1 fruit fly cellular context compared by ENCODE assay signal in genomic region chrX:16598336-16598977, dm6.
TF ChIP-seq lines count a peak whose summit lies in the region.

No protein-coding gene starts in this region.

TF ChIP-seq in whole organism, embryonic, 481 proteins besides CTCF, POLR2A, EP300 and RAD21 (continued from another document and continues in another):
- peak; percentile 36; the same call in 1 of the 2 replicates for TF ChIP-seq CG31441 (GFP tag; IDR thresholded peaks at IDR 0.05; lab: Robert Waterston, UW)
- peak; percentile 43 for TF ChIP-seq CG12391 (tag; optimal IDR thresholded peaks at IDR 0.05; lab: Kevin White, UChicago)
- no peak for TF ChIP-seq al (GFP tag; IDR thresholded peaks at IDR 0.05; lab: Robert Waterston, UW)
- peak; percentile 9; the same call in 1 of the 2 replicates for TF ChIP-seq bbx (GFP tag; IDR thresholded peaks at IDR 0.05; lab: Robert Waterston, UW; ENCODE audit: partially characterized antibody)
- TF ChIP-seq caup (GFP tag; optimal IDR thresholded peaks at IDR 0.05; lab: Kevin White, UChicago; ENCODE audit: severe bottlenecking) = no peak
- peak; percentile 65 for TF ChIP-seq Med (GFP tag; lab: Kevin White, UChicago)
- no peak for TF ChIP-seq CG17612 (GFP tag; IDR thresholded peaks at IDR 0.05; lab: Robert Waterston, UW)
- TF ChIP-seq Asciz (GFP tag; optimal IDR thresholded peaks at IDR 0.05; lab: Kevin White, UChicago) = no peak
- TF ChIP-seq MESR4 (GFP tag; optimal IDR thresholded peaks at IDR 0.05; lab: Kevin White, UChicago) = peak; percentile 68
- TF ChIP-seq row (GFP tag; IDR thresholded peaks at IDR 0.05; lab: Robert Waterston, UW) = peak; percentile 25; the same call in 2 of the 3 replicates
- TF ChIP-seq chm (GFP tag; IDR thresholded peaks at IDR 0.05; lab: Robert Waterston, UW) = no peak
- TF ChIP-seq wor (GFP tag; IDR thresholded peaks at IDR 0.05; lab: Robert Waterston, UW) = no peak
- TF ChIP-seq CG12104 (GFP tag; optimal IDR thresholded peaks at IDR 0.05; lab: Kevin White, UChicago) = no peak
- no peak for TF ChIP-seq pum (GFP tag; optimal IDR thresholded peaks at IDR 0.05; lab: Kevin White, UChicago)
- no peak for TF ChIP-seq CG13123 (GFP tag; optimal IDR thresholded peaks at IDR 0.05; lab: Kevin White, UChicago)
- no peak for TF ChIP-seq hb (GFP tag; IDR thresholded peaks at IDR 0.05; lab: Robert Waterston, UW; ENCODE audit: partially characterized antibody)
- TF ChIP-seq Antp (GFP tag; optimal IDR thresholded peaks at IDR 0.05; lab: Kevin White, UChicago) = no peak
- no peak for TF ChIP-seq seq (GFP tag; IDR thresholded peaks at IDR 0.05; lab: Robert Waterston, UW)
- TF ChIP-seq Ptx1 (GFP tag; IDR thresholded peaks at IDR 0.05; lab: Robert Waterston, UW) = no peak
- TF ChIP-seq CG2712 (tag; optimal IDR thresholded peaks at IDR 0.05; lab: Kevin White, UChicago) = peak; percentile 3
- TF ChIP-seq nerfin-1 (tag; optimal IDR thresholded peaks at IDR 0.05; lab: Kevin White, UChicago) = peak; percentile 13
- TF ChIP-seq CG8944 (GFP tag; optimal IDR thresholded peaks at IDR 0.05; lab: Kevin White, UChicago) = no peak
- no peak for TF ChIP-seq CG15696 (tag; optimal IDR thresholded peaks at IDR 0.05; lab: Kevin White, UChicago)
- no peak for TF ChIP-seq HmgD (GFP tag; optimal IDR thresholded peaks at IDR 0.05; lab: Kevin White, UChicago)
- no peak for TF ChIP-seq CG14014 (GFP tag; IDR thresholded peaks at IDR 0.05; lab: Robert Waterston, UW)
- TF ChIP-seq CG10267 (tag; optimal IDR thresholded peaks at IDR 0.05; lab: Kevin White, UChicago) = peak; percentile 5
- TF ChIP-seq Rfx (GFP tag; IDR thresholded peaks at IDR 0.05; lab: Robert Waterston, UW) = no peak
- TF ChIP-seq lov (optimal IDR thresholded peaks at IDR 0.05; lab: Kevin White, UChicago) = no peak
- TF ChIP-seq lov (GFP tag; IDR thresholded peaks at IDR 0.05; lab: Robert Waterston, UW) = no peak
- peak; percentile 33 for TF ChIP-seq pzg (GFP tag; optimal IDR thresholded peaks at IDR 0.05; lab: Kevin White, UChicago)
- peak; percentile 10 for TF ChIP-seq CG30403 (GFP tag; optimal IDR thresholded peaks at IDR 0.05; lab: Kevin White, UChicago)
- TF ChIP-seq bab2 (GFP tag; optimal IDR thresholded peaks at IDR 0.05; lab: Kevin White, UChicago) = no peak
- no peak for TF ChIP-seq CG7963 (GFP tag; IDR thresholded peaks at IDR 0.05; lab: Robert Waterston, UW; ENCODE audit: partially characterized antibody)
- no peak for TF ChIP-seq dm (GFP tag; optimal IDR thresholded peaks at IDR 0.05; lab: Kevin White, UChicago)
- no peak for TF ChIP-seq B-H2 (GFP tag; optimal IDR thresholded peaks at IDR 0.05; lab: Kevin White, UChicago)
- no peak for TF ChIP-seq dimm (GFP tag; IDR thresholded peaks at IDR 0.05; lab: Robert Waterston, UW)
- no peak for TF ChIP-seq CG6813 (GFP tag; optimal IDR thresholded peaks at IDR 0.05; lab: Kevin White, UChicago)
- no peak for TF ChIP-seq sqz (GFP tag; optimal IDR thresholded peaks at IDR 0.05; lab: Kevin White, UChicago)
- TF ChIP-seq wek (GFP tag; optimal IDR thresholded peaks at IDR 0.05; lab: Kevin White, UChicago) = peak; percentile 46
- TF ChIP-seq CG1529 (GFP tag; optimal IDR thresholded peaks at IDR 0.05; lab: Kevin White, UChicago) = no peak
- no peak for TF ChIP-seq CG15269 (tag; optimal IDR thresholded peaks at IDR 0.05; lab: Kevin White, UChicago)
- peak; percentile 5 for TF ChIP-seq schlank (tag; optimal IDR thresholded peaks at IDR 0.05; lab: Kevin White, UChicago)
- no peak for TF ChIP-seq ATbp (GFP tag; optimal IDR thresholded peaks at IDR 0.05; lab: Kevin White, UChicago)
- TF ChIP-seq zfh2 (GFP tag; optimal IDR thresholded peaks at IDR 0.05; lab: Kevin White, UChicago) = no peak
- no peak for TF ChIP-seq CG9876 (GFP tag; optimal IDR thresholded peaks at IDR 0.05; lab: Kevin White, UChicago)
- no peak for TF ChIP-seq odd (GFP tag; optimal IDR thresholded peaks at IDR 0.05; lab: Kevin White, UChicago)
- no peak for TF ChIP-seq CG8290 (GFP tag; optimal IDR thresholded peaks at IDR 0.05; lab: Kevin White, UChicago)
- TF ChIP-seq CG8290 (tag; optimal IDR thresholded peaks at IDR 0.05; lab: Kevin White, UChicago) = peak in 1 of 2 experiments; percentile 47
- no peak for TF ChIP-seq D19B (GFP tag; optimal IDR thresholded peaks at IDR 0.05; lab: Kevin White, UChicago)
- TF ChIP-seq CG32767 (GFP tag; IDR thresholded peaks at IDR 0.05; lab: Robert Waterston, UW) = no peak
- no peak for TF ChIP-seq CG12236 (GFP tag; optimal IDR thresholded peaks at IDR 0.05; lab: Kevin White, UChicago)
- peak; percentile 25 for TF ChIP-seq CG13775 (GFP tag; optimal IDR thresholded peaks at IDR 0.05; lab: Kevin White, UChicago)
- no peak for TF ChIP-seq CG10321 (GFP tag; IDR thresholded peaks at IDR 0.05; lab: Robert Waterston, UW)
- TF ChIP-seq ERR (GFP tag; optimal IDR thresholded peaks at IDR 0.05; lab: Kevin White, UChicago) = no peak
- no peak for TF ChIP-seq sens-2 (GFP tag; IDR thresholded peaks at IDR 0.05; lab: Robert Waterston, UW)
- TF ChIP-seq pros (GFP tag; optimal IDR thresholded peaks at IDR 0.05; lab: Kevin White, UChicago) = no peak
- TF ChIP-seq CG2120 (GFP tag; optimal IDR thresholded peaks at IDR 0.05; lab: Kevin White, UChicago) = peak; percentile 19
- no peak; the same call in 1 of the 2 replicates for TF ChIP-seq Xrp1 (GFP tag; IDR thresholded peaks at IDR 0.05; lab: Robert Waterston, UW)
- peak; percentile 99 for TF ChIP-seq CG4360 (GFP tag; IDR thresholded peaks at IDR 0.05; lab: Robert Waterston, UW)
- no peak for TF ChIP-seq esg (GFP tag; conservative IDR thresholded peaks at IDR 0.05; lab: Robert Waterston, UW)
- no peak for TF ChIP-seq Usf (GFP tag; optimal IDR thresholded peaks at IDR 0.05; lab: Kevin White, UChicago)
- TF ChIP-seq ind (GFP tag; optimal IDR thresholded peaks at IDR 0.05; lab: Kevin White, UChicago) = no peak
- TF ChIP-seq CG9932 (GFP tag; IDR thresholded peaks at IDR 0.05; lab: Robert Waterston, UW) = peak; percentile 29; the same call in 1 of the 2 replicates
- no peak for TF ChIP-seq NfI (GFP tag; optimal IDR thresholded peaks at IDR 0.05; lab: Kevin White, UChicago)
- no peak for TF ChIP-seq chif (GFP tag; optimal IDR thresholded peaks at IDR 0.05; lab: Kevin White, UChicago)
- no peak for TF ChIP-seq CG10654 (GFP tag; optimal IDR thresholded peaks at IDR 0.05; lab: Kevin White, UChicago)
- no peak for TF ChIP-seq CG30020 (tag; optimal IDR thresholded peaks at IDR 0.05; lab: Kevin White, UChicago)
- no peak for TF ChIP-seq CG31388 (GFP tag; optimal IDR thresholded peaks at IDR 0.05; lab: Kevin White, UChicago)
- TF ChIP-seq CG4424 (GFP tag; optimal IDR thresholded peaks at IDR 0.05; lab: Kevin White, UChicago) = peak; percentile 22
- no peak for TF ChIP-seq CG7839 (tag; optimal IDR thresholded peaks at IDR 0.05; lab: Kevin White, UChicago)
- no peak for TF ChIP-seq CG5245 (GFP tag; optimal IDR thresholded peaks at IDR 0.05; lab: Kevin White, UChicago)
- no peak for TF ChIP-seq toy (GFP tag; IDR thresholded peaks at IDR 0.05; lab: Robert Waterston, UW)
- TF ChIP-seq Dref (GFP tag; IDR thresholded peaks at IDR 0.05; lab: Robert Waterston, UW) = peak; percentile 32; the same call in 1 of the 2 replicates
- TF ChIP-seq CG31224 (GFP tag; IDR thresholded peaks at IDR 0.05; lab: Robert Waterston, UW) = no peak
- TF ChIP-seq cas (GFP tag; IDR thresholded peaks at IDR 0.05; lab: Robert Waterston, UW) = no peak
- no peak for TF ChIP-seq unc-4 (GFP tag; IDR thresholded peaks at IDR 0.05; lab: Robert Waterston, UW; ENCODE audit: partially characterized antibody)
- TF ChIP-seq h (optimal IDR thresholded peaks at IDR 0.05; lab: Kevin White, UChicago) = no peak
- no peak for TF ChIP-seq CG10366 (GFP tag; IDR thresholded peaks at IDR 0.05; lab: Robert Waterston, UW)
- TF ChIP-seq CG9437 (GFP tag; optimal IDR thresholded peaks at IDR 0.05; lab: Kevin White, UChicago) = no peak
- TF ChIP-seq CG1832 (GFP tag; optimal IDR thresholded peaks at IDR 0.05; lab: Kevin White, UChicago) = no peak
- TF ChIP-seq CG16815 (GFP tag; optimal IDR thresholded peaks at IDR 0.05; lab: Kevin White, UChicago) = no peak
- TF ChIP-seq aop (GFP tag; IDR thresholded peaks at IDR 0.05; lab: Robert Waterston, UW) = no peak
- TF ChIP-seq CG7357 (GFP tag; IDR thresholded peaks at IDR 0.05; lab: Robert Waterston, UW) = no peak
- TF ChIP-seq Blimp-1 (GFP tag; optimal IDR thresholded peaks at IDR 0.05; lab: Kevin White, UChicago) = no peak
- peak; percentile 8 for TF ChIP-seq Myb (GFP tag; optimal IDR thresholded peaks at IDR 0.05; lab: Kevin White, UChicago)
- TF ChIP-seq repo (GFP tag; optimal IDR thresholded peaks at IDR 0.05; lab: Kevin White, UChicago) = no peak
- no peak for TF ChIP-seq CG6689 (GFP tag; IDR thresholded peaks at IDR 0.05; lab: Robert Waterston, UW)
- peak; percentile 10 for TF ChIP-seq CG15514 (GFP tag; optimal IDR thresholded peaks at IDR 0.05; lab: Kevin White, UChicago)
- peak; percentile 45 for TF ChIP-seq mirr (GFP tag; optimal IDR thresholded peaks at IDR 0.05; lab: Kevin White, UChicago)
- peak; percentile 20 for TF ChIP-seq CG3281 (GFP tag; optimal IDR thresholded peaks at IDR 0.05; lab: Kevin White, UChicago)
- no peak for TF ChIP-seq run (tag; optimal IDR thresholded peaks at IDR 0.05; lab: Kevin White, UChicago)
- TF ChIP-seq Hmx (GFP tag; optimal IDR thresholded peaks at IDR 0.05; lab: Kevin White, UChicago) = no peak
- TF ChIP-seq Lhr (GFP tag; optimal IDR thresholded peaks at IDR 0.05; lab: Kevin White, UChicago) = peak; percentile 2
- TF ChIP-seq slbo (GFP tag; IDR thresholded peaks at IDR 0.05; lab: Robert Waterston, UW) = no peak
- TF ChIP-seq trh (GFP tag; optimal IDR thresholded peaks at IDR 0.05; lab: Kevin White, UChicago) = peak; percentile 6
- TF ChIP-seq zf30C (GFP tag; optimal IDR thresholded peaks at IDR 0.05; lab: Kevin White, UChicago) = no peak
- TF ChIP-seq CG2129 (GFP tag; IDR thresholded peaks at IDR 0.05; lab: Robert Waterston, UW; ENCODE audit: partially characterized antibody) = no peak
- TF ChIP-seq CG2202 (tag; optimal IDR thresholded peaks at IDR 0.05; lab: Kevin White, UChicago) = no peak
- TF ChIP-seq inv (GFP tag; IDR thresholded peaks at IDR 0.05; lab: Robert Waterston, UW; ENCODE audit: partially characterized antibody) = no peak
- TF ChIP-seq NFAT (GFP tag; IDR thresholded peaks at IDR 0.05; lab: Robert Waterston, UW) = no peak
- no peak for TF ChIP-seq Sox100B (GFP tag; optimal IDR thresholded peaks at IDR 0.05; lab: Kevin White, UChicago)
- TF ChIP-seq CG15479 (GFP tag; optimal IDR thresholded peaks at IDR 0.05; lab: Kevin White, UChicago) = no peak
- no peak for TF ChIP-seq twi (tag; optimal IDR thresholded peaks at IDR 0.05; lab: Kevin White, UChicago)
- no peak for TF ChIP-seq lmd (GFP tag; IDR thresholded peaks at IDR 0.05; lab: Robert Waterston, UW)
- peak; percentile 5 for TF ChIP-seq CG17829 (tag; optimal IDR thresholded peaks at IDR 0.05; lab: Kevin White, UChicago)
- no peak for TF ChIP-seq HLH54F (GFP tag; optimal IDR thresholded peaks at IDR 0.05; lab: Kevin White, UChicago)
- TF ChIP-seq CG3163 (GFP tag; optimal IDR thresholded peaks at IDR 0.05; lab: Kevin White, UChicago) = no peak
- TF ChIP-seq Aef1 (GFP tag; IDR thresholded peaks at IDR 0.05; lab: Robert Waterston, UW) = peak; percentile 87
- TF ChIP-seq nerfin-2 (GFP tag; IDR thresholded peaks at IDR 0.05; lab: Robert Waterston, UW; ENCODE audit: partially characterized antibody) = no peak
- TF ChIP-seq CG33213 (GFP tag; optimal IDR thresholded peaks at IDR 0.05; lab: Kevin White, UChicago) = no peak
- no peak; the same call in 1 of the 2 replicates for TF ChIP-seq hbn (GFP tag; IDR thresholded peaks at IDR 0.05; lab: Robert Waterston, UW; ENCODE audit: partially characterized antibody)
- no peak for TF ChIP-seq Spps (tag; optimal IDR thresholded peaks at IDR 0.05; lab: Kevin White, UChicago)
- no peak for TF ChIP-seq GATAe (GFP tag; conservative IDR thresholded peaks at IDR 0.05; lab: Robert Waterston, UW)
- TF ChIP-seq tin (GFP tag; optimal IDR thresholded peaks at IDR 0.05; lab: Kevin White, UChicago) = no peak
- no peak for TF ChIP-seq kni (GFP tag; optimal IDR thresholded peaks at IDR 0.05; lab: Kevin White, UChicago)
- TF ChIP-seq abd-A (tag; optimal IDR thresholded peaks at IDR 0.05; lab: Kevin White, UChicago) = no peak
- no peak for TF ChIP-seq ssp (GFP tag; IDR thresholded peaks at IDR 0.05; lab: Robert Waterston, UW)
- TF ChIP-seq CG17359 (tag; optimal IDR thresholded peaks at IDR 0.05; lab: Kevin White, UChicago) = no peak
- no peak for TF ChIP-seq sim (GFP tag; IDR thresholded peaks at IDR 0.05; lab: Robert Waterston, UW)
- TF ChIP-seq gt (GFP tag; IDR thresholded peaks at IDR 0.05; lab: Robert Waterston, UW) = no peak
- TF ChIP-seq CHES-1-like (GFP tag; optimal IDR thresholded peaks at IDR 0.05; lab: Kevin White, UChicago) = no peak
- no peak for TF ChIP-seq sug (tag; optimal IDR thresholded peaks at IDR 0.05; lab: Kevin White, UChicago)
- no peak for TF ChIP-seq Adf1 (GFP tag; IDR thresholded peaks at IDR 0.05; lab: Robert Waterston, UW)
- TF ChIP-seq CG17912 (GFP tag; optimal IDR thresholded peaks at IDR 0.05; lab: Kevin White, UChicago) = no peak
- peak; percentile 15 for TF ChIP-seq YL-1 (GFP tag; optimal IDR thresholded peaks at IDR 0.05; lab: Kevin White, UChicago)
- no peak for TF ChIP-seq CG12071 (GFP tag; optimal IDR thresholded peaks at IDR 0.05; lab: Kevin White, UChicago)
- TF ChIP-seq fu2 (GFP tag; optimal IDR thresholded peaks at IDR 0.05; lab: Kevin White, UChicago) = no peak
- no peak for TF ChIP-seq CG11247 (GFP tag; IDR thresholded peaks at IDR 0.05; lab: Robert Waterston, UW)
- no peak for TF ChIP-seq TFAM (GFP tag; optimal IDR thresholded peaks at IDR 0.05; lab: Kevin White, UChicago)
- TF ChIP-seq Meics (GFP tag; optimal IDR thresholded peaks at IDR 0.05; lab: Kevin White, UChicago) = no peak
- no peak for TF ChIP-seq CG6791 (GFP tag; IDR thresholded peaks at IDR 0.05; lab: Robert Waterston, UW; ENCODE audit: partially characterized antibody)
- no peak for TF ChIP-seq CG8388 (GFP tag; optimal IDR thresholded peaks at IDR 0.05; lab: Kevin White, UChicago)
- no peak for TF ChIP-seq CG1024 (GFP tag; IDR thresholded peaks at IDR 0.05; lab: Robert Waterston, UW)
- no peak for TF ChIP-seq so (GFP tag; IDR thresholded peaks at IDR 0.05; lab: Robert Waterston, UW)
- no peak for TF ChIP-seq NC2β (GFP tag; optimal IDR thresholded peaks at IDR 0.05; lab: Kevin White, UChicago)
- TF ChIP-seq ash1 (GFP tag; optimal IDR thresholded peaks at IDR 0.05; lab: Kevin White, UChicago) = no peak
- TF ChIP-seq MBD-R2 (GFP tag; IDR thresholded peaks at IDR 0.05; lab: Robert Waterston, UW) = peak; percentile 42; the same call in 1 of the 2 replicates
- no peak for TF ChIP-seq CG4730 (GFP tag; IDR thresholded peaks at IDR 0.05; lab: Robert Waterston, UW)
